Fruit fly (Drosophila melanogaster) whole organism, embryonic: Measurements from ENCODE around the gene CG15395.

Experiments used
- Bgb ChIP-seq: fragments of 200-800 bp; sonication (Bioruptor generic); IDR thresholded peaks from 2 replicates; pipeline ENCODE4 v1.3.6; 2022; ENCODE audit warnings: missing biosample characterization, missing genetic modification characterization; ENCODE audit not compliant: partially characterized antibody
- C15 ChIP-seq: fragments of 200-800 bp; sonication (Bioruptor generic); IDR thresholded peaks from 3 replicates; pipeline ENCODE4 v1.3.6; 2022; ENCODE audit warnings: missing biosample characterization, missing genetic modification characterization
- CG11398 ChIP-seq: fragments of 200-800 bp; sonication (Bioruptor generic); optimal IDR thresholded peaks from 2 replicates; lab custom pipeline; 2016; ENCODE audit warnings: missing biosample characterization, missing genetic modification characterization
- CG11456 ChIP-seq: fragments of 200-800 bp; sonication (Bioruptor generic); IDR thresholded peaks from 3 replicates; pipeline ENCODE4 v1.3.6; 2022; ENCODE audit warnings: missing biosample characterization, missing genetic modification characterization
- CG12219 ChIP-seq: fragments of 200-800 bp; sonication (Bioruptor generic); optimal IDR thresholded peaks from 3 replicates; lab custom pipeline; 2018; ENCODE audit warnings: missing biosample characterization, mild to moderate bottlenecking, missing genetic modification characterization
- CG13287 ChIP-seq: fragments of 200-800 bp; sonication (Bioruptor generic); IDR thresholded peaks from 2 replicates; pipeline ENCODE4 v1.3.6; 2022; ENCODE audit warnings: missing biosample characterization, missing genetic modification characterization; ENCODE audit not compliant: partially characterized antibody
- CG15269 ChIP-seq: fragments of 200-800 bp; sonication (Bioruptor generic); optimal IDR thresholded peaks from 2 replicates; lab custom pipeline; 2018; ENCODE audit warnings: missing biosample characterization, mild to moderate bottlenecking, missing genetic modification characterization, moderate library complexity
- CG15514 ChIP-seq: fragments of 200-800 bp; sonication (Bioruptor generic); optimal IDR thresholded peaks from 3 replicates; lab custom pipeline; 2017; ENCODE audit warnings: missing biosample characterization, missing genetic modification characterization, mild to moderate bottlenecking, moderate library complexity, missing genetic modification reagents
- CG1603 ChIP-seq: fragments of 200-800 bp; sonication (Bioruptor generic); optimal IDR thresholded peaks from 2 replicates; lab custom pipeline; 2019; ENCODE audit warnings: missing biosample characterization, mild to moderate bottlenecking, missing genetic modification characterization, moderate library complexity
- CG17802 ChIP-seq: fragments of 200-800 bp; sonication (Bioruptor generic); optimal IDR thresholded peaks from 2 replicates; lab custom pipeline; 2018; ENCODE audit warnings: missing biosample characterization, mild to moderate bottlenecking, missing genetic modification characterization, moderate library complexity
- CG18011 ChIP-seq: fragments of 200-800 bp; sonication (Bioruptor generic); optimal IDR thresholded peaks from 2 replicates; lab custom pipeline; 2017; ENCODE audit warnings: missing biosample characterization, missing genetic modification characterization, mild to moderate bottlenecking, moderate library complexity, missing genotype
- CG2116 ChIP-seq: fragments of 200-800 bp; sonication (Bioruptor generic); optimal IDR thresholded peaks from 3 replicates; lab custom pipeline; 2018; ENCODE audit warnings: missing biosample characterization, mild to moderate bottlenecking, missing genetic modification characterization
- CG34422 ChIP-seq: fragments of 200-800 bp; sonication (Bioruptor generic); IDR thresholded peaks from 3 replicates; pipeline ENCODE4 v1.3.6; 2022; ENCODE audit warnings: missing biosample characterization, missing genetic modification characterization
- CG3726 ChIP-seq: fragments of 200-800 bp; sonication (Bioruptor generic); IDR thresholded peaks from 3 replicates; pipeline ENCODE4, ENCODE4 v1.3.6; 2022; ENCODE audit warnings: missing biosample characterization, missing genetic modification characterization
- CG3847 ChIP-seq: fragments of 200-800 bp; sonication (Bioruptor generic); IDR thresholded peaks from 2 replicates; pipeline ENCODE4 v1.3.6; 2022; ENCODE audit warnings: missing biosample characterization, missing genetic modification characterization
- CG6654 ChIP-seq: fragments of 200-800 bp; sonication (Bioruptor generic); optimal IDR thresholded peaks from 2 replicates; lab custom pipeline; 2017; ENCODE audit warnings: missing biosample characterization, mild to moderate bottlenecking, missing genetic modification characterization
- CoRest ChIP-seq: fragments of 200-800 bp; sonication (Bioruptor generic); optimal IDR thresholded peaks from 3 replicates; lab custom pipeline; 2018; ENCODE audit warnings: missing biosample characterization, mild to moderate bottlenecking, missing genetic modification characterization, moderate library complexity
- Deaf1 ChIP-seq: fragments of 200-800 bp; optimal IDR thresholded peaks from 3 replicates; lab custom pipeline; 2019; ENCODE audit warnings: missing biosample characterization, mild to moderate bottlenecking, missing genetic modification characterization, moderate library complexity
- Dll ChIP-seq: fragments of 200-800 bp; sonication (Bioruptor generic); IDR thresholded peaks from 4 replicates; pipeline ENCODE4 v1.3.6; 2022; ENCODE audit warnings: missing biosample characterization, missing genetic modification characterization; ENCODE audit not compliant: partially characterized antibody
- Doc2 ChIP-seq: fragments of 200-800 bp; sonication (Bioruptor generic); IDR thresholded peaks from 2 replicates; pipeline ENCODE4 v1.3.6; 2022; ENCODE audit warnings: missing biosample characterization, missing genetic modification characterization
- Dp ChIP-seq: fragments of 200-800 bp; sonication (Bioruptor generic); optimal IDR thresholded peaks from 2 replicates; lab custom pipeline; 2018; ENCODE audit warnings: missing biosample characterization, mild to moderate bottlenecking, missing genetic modification characterization, moderate library complexity
- Dref ChIP-seq: fragments of 200-800 bp; sonication (Bioruptor generic); IDR thresholded peaks from 2 replicates; pipeline ENCODE4 v1.3.6; 2022; ENCODE audit warnings: missing biosample characterization, missing genetic modification characterization
- Elba2 ChIP-seq: fragments of 200-800 bp; sonication (Bioruptor generic); optimal IDR thresholded peaks from 3 replicates; lab custom pipeline; 2016; ENCODE audit warnings: missing biosample characterization, missing genetic modification characterization
- Fer1 ChIP-seq: fragments of 200-800 bp; sonication (Bioruptor generic); optimal IDR thresholded peaks from 2 replicates; lab custom pipeline; 2017; ENCODE audit warnings: missing biosample characterization, mild to moderate bottlenecking, missing genetic modification characterization
- H15 ChIP-seq: fragments of 200-800 bp; sonication (Bioruptor generic); IDR thresholded peaks from 3 replicates; pipeline ENCODE4 v1.3.6; 2022; ENCODE audit warnings: missing biosample characterization, missing genetic modification characterization
- HLHmδ ChIP-seq: fragments of 200-800 bp; sonication (Bioruptor generic); optimal IDR thresholded peaks from 2 replicates; lab custom pipeline; 2018; ENCODE audit warnings: missing biosample characterization, mild to moderate bottlenecking, missing genetic modification characterization, moderate library complexity
- Hey ChIP-seq: fragments of 200-800 bp; sonication (Bioruptor generic); optimal IDR thresholded peaks from 3 replicates; lab custom pipeline; 2018; ENCODE audit warnings: missing biosample characterization, mild to moderate bottlenecking, missing genetic modification characterization
- MBD-R2 ChIP-seq: fragments of 200-800 bp; sonication (Bioruptor generic); IDR thresholded peaks from 2 replicates; pipeline ENCODE4 v1.3.6; 2022; ENCODE audit warnings: missing biosample characterization, missing genetic modification characterization
- Max ChIP-seq: fragments of 200-800 bp; sonication (Bioruptor generic); optimal IDR thresholded peaks from 2 replicates; lab custom pipeline; 2016; ENCODE audit warnings: missing biosample characterization, mild to moderate bottlenecking, missing genetic modification characterization
- Myb ChIP-seq: fragments of 200-800 bp; sonication (Bioruptor generic); optimal IDR thresholded peaks from 2 replicates; lab custom pipeline; 2016; ENCODE audit warnings: missing biosample characterization, missing genetic modification characterization
- Nf-YB ChIP-seq: fragments of 200-800 bp; sonication (Bioruptor generic); optimal IDR thresholded peaks from 3 replicates; lab custom pipeline; 2019; ENCODE audit warnings: missing biosample characterization, mild to moderate bottlenecking, missing genetic modification characterization, moderate library complexity
- Pdp1 ChIP-seq, 2 experiments: fragments of 200-800 bp; sonication (Bioruptor generic); optimal IDR thresholded peaks; 3 replicates each; lab custom pipeline; 2016; ENCODE audit warnings: missing biosample characterization in 2 of 2, missing genetic modification characterization in 2 of 2, mild to moderate bottlenecking in 1 of 2, moderate library complexity in 1 of 2
- Sin3A ChIP-seq: fragments of >200 bp; optimal IDR thresholded peaks from 2 replicates; lab custom pipeline; 2018
- Sry-δ ChIP-seq: fragments of 200-800 bp; sonication (Bioruptor generic); optimal IDR thresholded peaks from 2 replicates; lab custom pipeline; 2016; ENCODE audit warnings: missing biosample characterization, missing genetic modification characterization
- Usf ChIP-seq: fragments of 200-800 bp; sonication (Bioruptor generic); optimal IDR thresholded peaks from 2 replicates; lab custom pipeline; 2017; ENCODE audit warnings: missing genotype, missing biosample characterization, missing genetic modification characterization
- ara ChIP-seq: fragments of 200-800 bp; sonication (Bioruptor generic); IDR thresholded peaks from 2 replicates; pipeline ENCODE4 v1.3.6; 2022; ENCODE audit warnings: missing biosample characterization, missing genetic modification characterization
- dimm ChIP-seq: fragments of 200-800 bp; sonication (Bioruptor generic); IDR thresholded peaks from 2 replicates; pipeline ENCODE4 v1.3.6; 2022; ENCODE audit warnings: missing biosample characterization, missing genetic modification characterization
- esg ChIP-seq: fragments of 200-800 bp; sonication (Bioruptor generic); conservative IDR thresholded peaks from 2 replicates; pipeline ENCODE4 v1.3.6; 2022; ENCODE audit warnings: missing biosample characterization, missing genetic modification characterization
- gfzf ChIP-seq: fragments of 200-800 bp; sonication (Bioruptor generic); optimal IDR thresholded peaks from 2 replicates; lab custom pipeline; 2016; ENCODE audit warnings: missing biosample characterization, mild to moderate bottlenecking, missing genetic modification characterization, moderate library complexity
- insv ChIP-seq, 2 experiments: fragments of 200-800 bp; sonication (Bioruptor generic); optimal IDR thresholded peaks; 3 replicates each; lab custom pipeline; 2016 to 2018; ENCODE audit warnings: missing biosample characterization in 2 of 2, missing genetic modification characterization in 2 of 2
- mld ChIP-seq: fragments of 200-800 bp; sonication (Bioruptor generic); IDR thresholded peaks from 3 replicates; pipeline ENCODE4 v1.3.6; 2022; ENCODE audit warnings: missing biosample characterization, missing genetic modification characterization; ENCODE audit not compliant: partially characterized antibody
- ranshi ChIP-seq: fragments of 200-800 bp; sonication (Bioruptor generic); IDR thresholded peaks from 2 replicates; pipeline ENCODE4 v1.3.6; 2022; ENCODE audit warnings: missing biosample characterization, missing genetic modification characterization
- sens ChIP-seq: fragments of 200-800 bp; sonication (Bioruptor generic); peaks from one replicate; lab custom pipeline; 2016; ENCODE audit warnings: missing biosample characterization, missing genetic modification characterization
- shn ChIP-seq: fragments of 200-800 bp; sonication (Bioruptor generic); optimal IDR thresholded peaks from 3 replicates; lab custom pipeline; 2016; ENCODE audit warnings: missing biosample characterization, missing genetic modification characterization
- tgo ChIP-seq: fragments of 200-800 bp; sonication (Bioruptor generic); IDR thresholded peaks from 3 replicates; pipeline ENCODE4 v1.3.6; 2022; ENCODE audit warnings: missing biosample characterization, missing genetic modification characterization
- tll ChIP-seq, 2 experiments: fragments of 200-800 bp in 1 of 2; fragments of >200 bp in 1 of 2; sonication (Bioruptor generic) in 1 of 2; optimal IDR thresholded peaks; 2 replicates each; lab custom pipeline; 2017 to 2019; ENCODE audit warnings: missing biosample characterization in 2 of 2, missing genetic modification characterization in 2 of 2, mild to moderate bottlenecking in 1 of 2, moderate library complexity in 1 of 2
- wek ChIP-seq: fragments of 200-800 bp; sonication (Bioruptor generic); optimal IDR thresholded peaks from 3 replicates; lab custom pipeline; 2018; ENCODE audit warnings: missing biosample characterization, mild to moderate bottlenecking, missing genetic modification characterization, moderate library complexity
- zen ChIP-seq: fragments of 200-800 bp; sonication (Bioruptor generic); optimal IDR thresholded peaks from 3 replicates; lab custom pipeline; 2018; ENCODE audit warnings: missing biosample characterization, mild to moderate bottlenecking, missing genetic modification characterization, moderate library complexity
- zfh1 ChIP-seq: fragments of 200-800 bp; sonication (Bioruptor generic); IDR thresholded peaks from 3 replicates; pipeline ENCODE4 v1.3.6; 2022; ENCODE audit warnings: missing biosample characterization, missing genetic modification characterization
- zfh2 ChIP-seq: fragments of 200-800 bp; sonication (Bioruptor generic); optimal IDR thresholded peaks from 2 replicates; lab custom pipeline; 2016; ENCODE audit warnings: missing biosample characterization, missing genetic modification characterization

The CG15395 gene

DNA sequence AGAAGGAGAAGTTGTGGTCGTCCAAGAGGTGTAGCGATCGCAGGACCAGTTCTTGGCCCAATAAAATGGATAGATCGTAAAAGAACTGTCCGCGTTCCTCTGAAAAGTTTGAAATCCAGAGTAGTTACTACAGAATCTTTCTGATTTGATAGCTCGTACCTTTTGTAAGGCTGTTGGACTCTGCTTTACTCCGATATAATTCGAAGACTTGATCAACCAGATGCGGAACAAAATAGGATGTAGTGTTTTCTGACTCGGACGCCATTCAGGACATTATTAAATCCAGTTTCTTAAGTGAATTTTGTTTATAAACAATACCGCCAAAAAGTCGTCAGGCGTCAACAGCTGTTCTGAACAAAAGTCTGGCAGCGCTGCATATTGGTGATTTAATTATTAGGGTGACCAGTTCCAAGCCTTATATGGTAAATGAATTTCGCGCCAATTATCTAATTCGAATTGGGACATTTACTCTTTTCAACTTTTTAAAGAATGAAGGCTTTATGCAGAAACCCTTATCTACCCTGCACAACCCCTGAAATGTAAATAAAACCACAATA is 35.0 kb upstream of the CG15395 start, which contains the start of the genes Rad1 and Sws1 (continued):
- TF ChIP-seq Myb (GFP tag; lab: Kevin White, UChicago) = peak; percentile 6
- no peak for TF ChIP-seq tgo (GFP tag; lab: Robert Waterston, UW)
- TF ChIP-seq gfzf (GFP tag; lab: Kevin White, UChicago) = peak; percentile 31
- TF ChIP-seq mld (GFP tag; lab: Robert Waterston, UW) = no peak
- TF ChIP-seq CG15514 (GFP tag; lab: Kevin White, UChicago) = peak; percentile 65
- TF ChIP-seq Max (GFP tag; lab: Kevin White, UChicago) = no peak
- peak; percentile 35; the same call in 1 of the 2 replicates for TF ChIP-seq CG13287 (GFP tag; lab: Robert Waterston, UW)
- TF ChIP-seq zfh2 (GFP tag; lab: Kevin White, UChicago) = no peak
- peak; percentile 26 for TF ChIP-seq Sin3A (lab: Kevin White, UChicago)
- TF ChIP-seq C15 = no peak
- peak; percentile 32 for TF ChIP-seq CG2116 (GFP tag; lab: Kevin White, UChicago)
- peak; percentile 5 for TF ChIP-seq Sry-δ (GFP tag; lab: Kevin White, UChicago)
- TF ChIP-seq CG17802 = no peak
- no peak for TF ChIP-seq Hey (tag; lab: Kevin White, UChicago)
- peak in 1 of 2 experiments; percentile 66 for TF ChIP-seq tll (GFP tag; optimal IDR thresholded peaks at IDR 0.05; lab: Kevin White, UChicago)
- TF ChIP-seq CoRest (tag; lab: Kevin White, UChicago) = peak; percentile 0
- TF ChIP-seq shn (GFP tag; lab: Kevin White, UChicago) = no peak
- no peak for TF ChIP-seq wek (GFP tag; lab: Kevin White, UChicago)
- no peak for TF ChIP-seq CG34422 (GFP tag; lab: Robert Waterston, UW)
- peak; percentile 34; the same call in 1 of the 4 replicates for TF ChIP-seq Dll (GFP tag; lab: Robert Waterston, UW)
- no peak for TF ChIP-seq H15 (GFP tag; lab: Robert Waterston, UW)
- no peak for TF ChIP-seq Deaf1 (tag; lab: Kevin White, UChicago)
- peak in 1 of 2 experiments; percentile 92 for TF ChIP-seq insv (GFP tag; optimal IDR thresholded peaks at IDR 0.05; lab: Kevin White, UChicago)
- peak; percentile 62 for TF ChIP-seq CG1603 (tag; lab: Kevin White, UChicago)
- no peak for TF ChIP-seq CG6654 (GFP tag; lab: Kevin White, UChicago)
- TF ChIP-seq ara (GFP tag; lab: Robert Waterston, UW) = no peak
- peak; percentile 51 for TF ChIP-seq zen (tag; lab: Kevin White, UChicago)
- TF ChIP-seq zfh1 (GFP tag; lab: Robert Waterston, UW) = no peak
- TF ChIP-seq Usf = no peak
- no peak for TF ChIP-seq CG11398
- TF ChIP-seq Elba2 (GFP tag; lab: Kevin White, UChicago) = peak; percentile 83
- TF ChIP-seq CG3847 (GFP tag; lab: Robert Waterston, UW) = peak; percentile 41; the same call in 1 of the 2 replicates
- no peak for TF ChIP-seq Fer1 (GFP tag; lab: Kevin White, UChicago)
- peak; percentile 92 for TF ChIP-seq Dp
- TF ChIP-seq ranshi = peak; percentile 95
- no peak for TF ChIP-seq CG11456
- peak; percentile 91 for TF ChIP-seq CG18011 (GFP tag; lab: Kevin White, UChicago)
- peak; percentile 43; the same call in 1 of the 2 replicates for TF ChIP-seq Dref (GFP tag; lab: Robert Waterston, UW)
- no peak for TF ChIP-seq CG3726 (GFP tag; lab: Robert Waterston, UW)
- TF ChIP-seq sens (GFP tag; lab: Kevin White, UChicago) = peak; percentile 46
- no peak for TF ChIP-seq dimm (GFP tag; lab: Robert Waterston, UW)
- peak; percentile 84 for TF ChIP-seq MBD-R2
- TF ChIP-seq Bgb = peak; percentile 20; the same call in 1 of the 2 replicates
- TF ChIP-seq CG12219 (GFP tag; lab: Kevin White, UChicago) = no peak
- no peak for TF ChIP-seq CG15269 (tag; lab: Kevin White, UChicago)
- TF ChIP-seq HLHmδ = no peak
- TF ChIP-seq esg (GFP tag; lab: Robert Waterston, UW) = no peak
- TF ChIP-seq Doc2 (GFP tag; lab: Robert Waterston, UW) = no peak
- TF ChIP-seq Nf-YB (GFP tag; lab: Kevin White, UChicago) = no peak
- TF ChIP-seq Pdp1 (GFP tag; optimal IDR thresholded peaks at IDR 0.05; lab: Kevin White, UChicago) = peak in 1 of 2 experiments; percentile 57
